Worm (Caenorhabditis elegans) whole organism, dauer: ENCODE data around the gene K02E11.10.
"Not testable (repeated sequence)": the region's sequence is repeated elsewhere in the genome, so short reads cannot be mapped to it uniquely, and the experiment has no call there.

Experiments used
- unc-62 ChIP-seq: sonication (generic microtip); optimal IDR thresholded peaks from 2 replicates; lab custom pipeline; 2017; ENCODE audit warnings: missing biosample characterization, missing genetic modification reagents, missing genetic modification characterization

Gene K02E11.10

DNA sequence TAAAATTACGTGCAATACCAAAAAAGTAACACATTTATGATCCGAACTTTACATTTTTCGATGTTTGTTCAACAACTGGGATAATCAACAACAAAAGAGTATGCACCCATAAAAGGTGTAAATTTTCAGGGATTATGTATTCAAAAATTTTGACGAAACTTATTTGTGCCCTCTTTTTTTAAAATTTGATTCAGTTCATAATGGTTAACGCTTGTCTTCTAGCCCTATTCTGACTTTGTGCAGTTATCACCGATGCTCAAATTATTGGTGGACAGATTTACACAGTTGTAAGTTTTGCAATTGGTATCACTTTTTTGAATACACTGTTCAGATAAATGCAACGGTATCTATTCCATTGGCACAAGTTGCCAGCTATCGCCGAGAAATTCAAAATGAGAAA, 7.7 kb upstream of the K02E11.10 start, which contains the start of gene K02E11.6:
TSS of gene K02E11.6 (plus strand) at position 149 of the 400 bp plus-strand sequence.
- no peak for TF ChIP-seq unc-62

DNA sequence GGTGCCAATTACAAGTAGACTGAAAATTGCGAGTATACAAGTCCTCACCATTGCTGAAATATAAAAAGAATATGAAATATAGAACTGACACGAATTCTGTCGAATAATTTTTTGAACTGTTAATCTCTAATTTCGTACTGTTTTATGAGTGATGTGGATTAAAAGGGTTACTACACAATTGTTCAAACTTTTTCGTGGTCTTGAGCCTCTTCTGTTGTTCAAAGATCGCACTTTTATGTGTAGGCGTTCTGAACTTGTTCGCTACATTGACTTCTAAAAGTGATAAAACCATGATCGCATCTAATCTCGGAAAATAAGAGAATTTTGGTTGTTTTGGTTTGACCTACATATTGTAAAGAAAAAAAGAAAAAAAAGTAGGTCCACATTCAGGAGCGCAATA, 7.1 kb upstream of the K02E11.10 start, which contains the start of gene K02E11.4:
TSS of gene K02E11.4 (minus strand) at position 101 of the 400 bp plus-strand sequence.
- TF ChIP-seq unc-62 = no peak

DNA sequence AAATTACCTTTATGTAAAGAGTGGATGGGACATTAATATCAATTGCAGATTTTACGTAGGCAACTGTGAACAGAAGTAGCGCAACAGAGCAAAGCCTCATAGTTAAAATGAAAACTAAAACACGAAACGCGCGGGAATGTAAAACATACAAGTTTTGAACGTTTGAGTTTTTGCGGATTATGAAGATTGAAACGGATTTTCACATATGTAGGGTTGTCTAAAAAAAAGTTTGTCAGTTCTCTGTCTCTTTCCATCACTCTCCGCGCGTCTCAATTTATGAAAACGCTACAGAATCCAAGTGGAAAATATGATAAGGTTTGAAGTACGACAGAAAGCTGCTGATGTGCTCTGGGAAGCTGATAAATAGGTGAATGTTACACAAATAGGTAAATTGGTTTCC, 5.8 kb upstream of the K02E11.10 start, which contains the start of gene K02E11.3:
TSS of gene K02E11.3 (minus strand) at position 101 of the 400 bp plus-strand sequence.
- TF ChIP-seq unc-62 = no peak

DNA sequence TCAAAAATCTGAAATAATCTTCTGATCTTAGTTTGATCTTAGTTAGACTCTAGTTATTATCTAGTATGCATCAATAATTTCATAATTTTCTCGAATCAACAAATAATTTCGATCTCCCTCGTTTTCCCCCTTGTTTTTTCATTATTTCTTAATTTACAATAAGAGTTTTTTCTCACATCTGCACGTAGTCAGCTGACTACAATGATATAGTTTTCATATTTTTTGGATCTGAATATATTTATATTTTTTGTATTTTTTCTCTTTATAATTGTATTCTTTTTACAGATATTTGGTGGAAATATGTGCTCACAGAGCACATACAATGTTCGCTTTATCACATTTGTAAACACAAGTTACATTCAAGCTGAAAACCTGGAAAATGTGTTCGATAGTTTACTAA, 3.0 kb upstream of the K02E11.10 start, which contains the start of gene sre-7:
TSS of gene sre-7 (plus strand) at position 301 of the 400 bp plus-strand sequence.
- TF ChIP-seq unc-62 = no peak

DNA sequence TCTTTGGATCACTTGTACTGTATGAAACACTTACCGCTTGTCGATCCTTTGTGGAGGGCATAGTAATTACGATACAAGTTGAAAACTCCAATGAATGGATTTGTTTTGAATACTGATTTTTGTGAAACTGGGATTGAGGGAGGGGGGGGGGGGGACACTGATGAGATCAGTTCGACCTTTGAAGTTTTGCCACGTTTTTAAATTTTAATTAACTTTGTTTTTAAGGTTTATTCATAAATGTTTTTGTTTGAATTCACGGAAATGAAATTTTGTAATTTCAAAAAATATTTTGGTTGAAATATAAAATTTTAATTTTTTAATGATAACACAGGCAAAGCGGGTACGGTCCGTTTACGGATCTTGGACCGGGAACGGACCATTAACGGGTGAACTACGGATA, 5.0 kb downstream of the K02E11.10 start, which contains the start of gene ent-3:
TSS of gene ent-3 (minus strand) at position 101 of the 400 bp plus-strand sequence.
- no peak for TF ChIP-seq unc-62

DNA sequence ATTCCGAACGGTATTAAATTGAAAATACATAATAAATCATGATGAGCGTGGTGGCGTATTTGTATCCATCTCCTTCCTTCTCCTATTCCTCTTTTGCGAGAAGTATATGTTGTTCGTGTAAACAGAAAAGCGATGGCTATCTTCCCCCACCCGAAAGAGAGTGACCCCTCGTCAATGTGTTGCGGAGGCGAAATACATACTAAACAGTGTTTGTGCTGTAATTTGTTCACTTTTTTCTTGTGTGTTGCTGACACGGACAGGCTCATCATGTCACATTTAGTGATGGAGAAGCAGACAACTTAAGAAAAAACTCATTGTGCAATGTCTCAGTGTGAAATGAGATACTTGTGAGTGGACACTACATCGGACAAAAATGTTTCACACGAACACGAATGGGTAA, 9.3 kb downstream of the K02E11.10 start:
- TF ChIP-seq unc-62 = no peak

ce11 chrV:14230788-14231583, 10.0 kb downstream of the K02E11.10 start:
- no peak for TF ChIP-seq unc-62

- no peak for TF ChIP-seq unc-62
Measured at ce11 chrV:14226373-14226772, 14.6 kb downstream of the K02E11.10 start, which contains the start of gene nep-21. TSS of gene nep-21 (minus strand) at chrV:14226473.

ce11 chrV:14223141-14223540, 17.8 kb downstream of the K02E11.10 start:
- TF ChIP-seq unc-62 = no peak

- no peak for TF ChIP-seq unc-62
Measured at ce11 chrV:14215106-14215505, 25.8 kb downstream of the K02E11.10 start, which contains the start of gene T16A9.5. TSS of gene T16A9.5 (minus strand) at chrV:14215206.

- TF ChIP-seq unc-62 = no peak
Measured at ce11 chrV:14212813-14213212, 28.1 kb downstream of the K02E11.10 start.

ce11 chrV:14210743-14211142, 30.2 kb downstream of the K02E11.10 start, which contains the start of gene str-230:
TSS of gene str-230 (minus strand) at chrV:14210843.
- no peak for TF ChIP-seq unc-62

ce11 chrV:14205214-14205613, 35.7 kb downstream of the K02E11.10 start, which contains the start of gene T16A9.3:
TSS of gene T16A9.3 (plus strand) at chrV:14205514.
- TF ChIP-seq unc-62 = not testable (repeated sequence)

DNA sequence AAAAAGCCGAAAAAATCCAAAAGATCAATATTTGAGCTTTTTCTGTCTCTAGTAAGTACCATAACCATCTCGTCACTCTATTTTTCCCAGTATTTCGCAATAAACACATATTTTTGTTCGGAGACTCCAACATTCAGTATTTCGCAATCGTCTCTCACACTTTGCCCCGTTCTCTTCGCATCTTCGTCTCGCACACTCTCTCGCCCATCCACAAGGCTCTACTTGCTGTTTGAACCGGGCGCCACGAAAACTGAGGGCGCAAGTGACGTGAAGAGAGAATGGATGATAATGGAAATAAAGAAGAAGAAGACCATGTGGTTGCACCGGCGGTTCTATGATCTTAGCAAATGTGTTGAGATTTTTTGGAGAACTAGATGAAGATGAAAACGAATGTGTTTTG, 40.9 kb downstream of the K02E11.10 start:
- no peak for TF ChIP-seq unc-62

- no peak for TF ChIP-seq unc-62
Measured at ce11 chrV:14197651-14198050, 43.3 kb downstream of the K02E11.10 start.

- TF ChIP-seq unc-62 = no peak
Measured at ce11 chrV:14194514-14194913, 46.4 kb downstream of the K02E11.10 start.

- no peak for TF ChIP-seq unc-62
Measured at ce11 chrV:14193451-14193850, 47.5 kb downstream of the K02E11.10 start, which contains the start of gene atfs-1. TSS of gene atfs-1 (plus strand) at chrV:14193663.

DNA sequence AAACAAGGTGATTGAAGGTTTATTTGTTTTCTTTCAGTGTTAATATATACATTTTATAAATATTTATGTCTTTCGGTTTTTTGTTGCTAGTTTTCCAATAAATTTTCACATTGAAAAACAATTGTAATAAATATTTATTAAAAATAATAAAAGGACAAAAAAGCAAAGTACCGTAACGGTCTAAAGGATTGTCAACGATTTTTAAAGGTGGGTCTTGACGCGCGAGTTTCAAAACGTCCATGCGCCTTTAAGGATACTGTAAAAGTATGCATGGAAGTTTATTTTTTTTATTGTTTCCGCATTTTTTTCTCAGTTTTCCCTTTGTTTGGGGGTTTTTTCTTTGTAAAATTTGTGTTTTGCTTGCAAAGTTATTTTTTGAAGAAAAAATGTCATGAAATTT, 48.1 kb downstream of the K02E11.10 start:
- TF ChIP-seq unc-62 = no peak
